Worm (Caenorhabditis elegans) whole organism, L2 larva: Measurements from ENCODE around the gene F35C11.3.

Experiments
- C34F6.9 ChIP-seq: fragments of 150-350 bp; optimal IDR thresholded peaks from 2 replicates; lab custom pipeline; 2014; ENCODE audit warnings: missing biosample characterization, missing genetic modification characterization
- ceh-16 ChIP-seq: fragments of 150-350 bp; optimal IDR thresholded peaks from 2 replicates; lab custom pipeline; 2014; ENCODE audit warnings: missing biosample characterization, missing genetic modification characterization
- nhr-11 ChIP-seq: fragments of 150-350 bp; optimal IDR thresholded peaks from 2 replicates; lab custom pipeline; 2014; ENCODE audit warnings: missing biosample characterization, missing genetic modification characterization
- nhr-25 ChIP-seq: fragments of 150-350 bp; sonication (generic microtip); optimal IDR thresholded peaks from 3 replicates; lab custom pipeline; 2014; ENCODE audit warnings: missing biosample characterization, missing genetic modification characterization
- nhr-77 ChIP-seq: fragments of 150-350 bp; optimal IDR thresholded peaks from 2 replicates; lab custom pipeline; 2014; ENCODE audit warnings: missing biosample characterization, missing genetic modification characterization

DNA sequence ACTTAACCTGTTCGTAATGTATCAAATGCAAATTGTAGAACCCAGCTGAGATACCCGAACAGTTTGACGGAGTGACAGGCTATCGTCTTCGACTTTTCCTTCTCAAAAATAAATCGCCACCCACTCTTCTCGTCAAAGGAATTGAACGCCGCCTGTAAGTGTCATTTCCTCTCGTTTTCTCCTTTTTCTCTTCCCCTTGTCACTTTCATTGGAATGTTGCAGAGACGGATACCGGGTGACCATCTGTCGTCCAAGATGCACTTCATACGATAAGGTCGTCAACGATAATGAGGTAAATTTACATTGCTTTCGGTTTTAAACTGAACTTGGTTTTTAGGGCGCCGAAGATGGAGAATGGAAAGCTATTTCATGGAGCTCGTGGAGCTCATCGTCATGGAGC is 46.8 kb upstream of the F35C11.3 start:
- TF ChIP-seq nhr-11 (tag; lab: Kevin White, UChicago) (no peak), ceh-16 (no peak), C34F6.9 (tag; lab: Kevin White, UChicago) (no peak), nhr-25 (tag; lab: Kevin White, UChicago) (no peak), nhr-77 (tag; lab: Kevin White, UChicago) (no peak)
